Worm (Caenorhabditis elegans): ENCODE results near the gene AH9.1.
A peak's percentile ranks its signal among the peaks of the same experiment; 100 is the strongest.

AH9.1 gene

ce11 chrX:2267956-2268355 is 21.1 kb upstream of the AH9.1 start, which contains the start of gene AH9.6:
TSS of gene AH9.6 (minus strand) at chrX:2268138.
- no peak for TF ChIP-seq ceh-58 (GFP tag; IDR thresholded peaks at IDR 0.05)
- TF ChIP-seq F52B5.7 (tag; optimal IDR thresholded peaks at IDR 0.05) = no peak
- TF ChIP-seq nfyb-1 (GFP tag; IDR thresholded peaks at IDR 0.05) = 0 out of 2 replicates have a peak, but pooled peaks have one; percentile 18
- no peak for TF ChIP-seq ccch-3 (GFP tag; optimal IDR thresholded peaks at IDR 0.05)
- peak; percentile 62; the same call in 1 of the 2 replicates for TF ChIP-seq egrh-3 (GFP tag; IDR thresholded peaks at IDR 0.05)
- no peak for TF ChIP-seq lin-40 (tag; optimal IDR thresholded peaks at IDR 0.05)
- no peak for TF ChIP-seq F10E7.11 (tag; optimal IDR thresholded peaks at IDR 0.05)
- 0 out of 2 replicates have a peak, but pooled peaks have one; percentile 52 for TF ChIP-seq bed-2 (GFP tag; IDR thresholded peaks at IDR 0.05)
- no peak for TF ChIP-seq madf-8 (GFP tag; conservative IDR thresholded peaks at IDR 0.05)
- TF ChIP-seq mxl-1 (tag; optimal IDR thresholded peaks at IDR 0.05) = no peak

- TF ChIP-seq ztf-22 (GFP tag; optimal IDR thresholded peaks at IDR 0.05) (no peak), lsy-27 (tag; optimal IDR thresholded peaks at IDR 0.05; ENCODE audit: borderline replicate concordance, insufficient read depth) (no peak), ceh-40 (GFP tag; IDR thresholded peaks at IDR 0.05) (no peak), F23B12.7 (tag; optimal IDR thresholded peaks at IDR 0.05; ENCODE audit: insufficient read depth) (no peak), attf-5 (GFP tag; optimal IDR thresholded peaks at IDR 0.05) (no peak), F22D6.2 (tag; optimal IDR thresholded peaks at IDR 0.05) (no peak), madf-8 (GFP tag; conservative IDR thresholded peaks at IDR 0.05) (no peak), ceh-58 (GFP tag; IDR thresholded peaks at IDR 0.05) (no peak), mxl-1 (tag; optimal IDR thresholded peaks at IDR 0.05) (no peak), zim-3 (tag; optimal IDR thresholded peaks at IDR 0.05) (no peak), nhr-80 (tag; optimal IDR thresholded peaks at IDR 0.05) (no peak), lin-40 (tag; optimal IDR thresholded peaks at IDR 0.05) (no peak), atf-7 (tag; optimal IDR thresholded peaks at IDR 0.05) (no peak), bed-2 (GFP tag; IDR thresholded peaks at IDR 0.05) (no peak), sptf-2 (GFP tag; optimal IDR thresholded peaks at IDR 0.05) (no peak), nfya-1 (tag; optimal IDR thresholded peaks at IDR 0.05; ENCODE audit: borderline replicate concordance, insufficient read depth) (no peak), egl-44 (GFP tag; IDR thresholded peaks at IDR 0.05) (no peak), F49E8.2 (tag; optimal IDR thresholded peaks at IDR 0.05; ENCODE audit: insufficient read depth) (no peak), hlh-12 (tag; optimal IDR thresholded peaks at IDR 0.05) (no peak)
These were observed 20.0 kb upstream of the AH9.1 start for ce11 chrX:2266777-2267176.

DNA sequence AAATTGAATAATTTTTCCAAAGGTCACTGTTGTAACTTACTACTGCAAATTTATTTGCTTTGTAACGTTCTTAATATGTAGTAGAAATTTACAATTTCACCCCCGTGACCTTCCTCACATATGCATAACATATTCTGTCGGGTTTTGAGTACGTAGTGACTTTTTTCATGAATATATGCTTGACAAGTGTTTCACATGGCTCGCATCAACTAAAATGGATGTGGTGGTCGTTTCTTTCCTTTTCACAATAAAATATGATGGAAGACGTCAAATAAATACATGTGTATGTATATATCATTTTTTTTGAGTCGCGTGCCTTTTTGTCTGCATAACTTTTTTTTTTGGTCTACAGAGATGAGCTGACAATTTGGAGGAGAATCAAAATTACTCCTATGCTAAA is 19.6 kb upstream of the AH9.1 start:
- no peak for TF ChIP-seq ztf-25 (GFP tag; IDR thresholded peaks at IDR 0.05)
- no peak for TF ChIP-seq snpc-3.4 (tag; optimal IDR thresholded peaks at IDR 0.05)
- TF ChIP-seq hsf-1 (GFP tag; IDR thresholded peaks at IDR 0.05) = no peak
- TF ChIP-seq sea-2 (GFP tag; IDR thresholded peaks at IDR 0.05) = no peak
- no peak for TF ChIP-seq bed-1 (GFP tag; IDR thresholded peaks at IDR 0.05)
- TF ChIP-seq Y56A3A.18 (GFP tag; IDR thresholded peaks at IDR 0.05) = no peak
- no peak for TF ChIP-seq hmg-1.2 (GFP tag; IDR thresholded peaks at IDR 0.05)
- TF ChIP-seq egrh-3 (GFP tag; IDR thresholded peaks at IDR 0.05) = no peak
- TF ChIP-seq ceh-100 (GFP tag; IDR thresholded peaks at IDR 0.05) = no peak
- no peak for TF ChIP-seq attf-3 (GFP tag; conservative IDR thresholded peaks at IDR 0.05)
- TF ChIP-seq unc-62 (GFP tag; optimal IDR thresholded peaks at IDR 0.05) = no peak
- no peak for TF ChIP-seq aptf-3 (GFP tag; IDR thresholded peaks at IDR 0.05)
- no peak for TF ChIP-seq dpff-1 (tag; optimal IDR thresholded peaks at IDR 0.05)
- no peak for TF ChIP-seq ets-4 (GFP tag; optimal IDR thresholded peaks at IDR 0.05)
- no peak for TF ChIP-seq B0035.1 (tag; optimal IDR thresholded peaks at IDR 0.05)
- TF ChIP-seq hrde-1 (tag; optimal IDR thresholded peaks at IDR 0.05; ENCODE audit: borderline replicate concordance) = no peak
